Fruit fly (Drosophila melanogaster) whole organism, pupa: ENCODE measurements around the gene CG32055.
A peak's percentile ranks its signal among the peaks of the same experiment; 100 is the strongest.

ENCODE experiments used
- CG10348 ChIP-seq: fragments of 200-800 bp; sonication (Bioruptor generic); IDR thresholded peaks from 2 replicates; pipeline ENCODE4 v1.3.6; 2022; ENCODE audit warnings: missing biosample characterization, missing genetic modification characterization
- CG12605 ChIP-seq: fragments of 200-800 bp; sonication (Bioruptor generic); IDR thresholded peaks from 2 replicates; pipeline ENCODE4 v1.3.6; 2022; ENCODE audit warnings: missing biosample characterization, missing genetic modification characterization
- CG13204 ChIP-seq: fragments of 200-800 bp; sonication (Bioruptor generic); optimal IDR thresholded peaks from 2 replicates; lab custom pipeline; 2018; ENCODE audit warnings: missing biosample characterization, mild to moderate bottlenecking, missing genetic modification characterization, moderate library complexity
- CG14655 ChIP-seq: fragments of 200-800 bp; sonication (Bioruptor generic); optimal IDR thresholded peaks from 3 replicates; lab custom pipeline; 2017; ENCODE audit warnings: mild to moderate bottlenecking, missing biosample characterization, missing genetic modification reagents, missing genetic modification characterization
- CG15710 ChIP-seq: fragments of 200-800 bp; sonication (Bioruptor generic); optimal IDR thresholded peaks from 2 replicates; lab custom pipeline; 2018; ENCODE audit warnings: missing biosample characterization, mild to moderate bottlenecking, missing genetic modification characterization, moderate library complexity
- CG17806 ChIP-seq: fragments of 200-800 bp; sonication (Bioruptor generic); optimal IDR thresholded peaks from 2 replicates; lab custom pipeline; 2018; ENCODE audit warnings: missing biosample characterization, mild to moderate bottlenecking, missing genetic modification characterization, moderate library complexity
- CG32121 ChIP-seq: fragments of 200-800 bp; sonication (Bioruptor generic); IDR thresholded peaks from 2 replicates; pipeline ENCODE4 v1.3.6; 2022; ENCODE audit warnings: missing biosample characterization, missing genetic modification characterization
- CG34367 ChIP-seq: fragments of 200-800 bp; sonication (Bioruptor generic); optimal IDR thresholded peaks from 2 replicates; lab custom pipeline; 2018; ENCODE audit warnings: missing biosample characterization, mild to moderate bottlenecking, missing genetic modification characterization
- CG4496 ChIP-seq: fragments of 200-800 bp; sonication (Bioruptor generic); IDR thresholded peaks from 3 replicates; pipeline ENCODE4 v1.3.6; 2022; ENCODE audit warnings: missing biosample characterization, missing genetic modification characterization
- CG8159 ChIP-seq: fragments of 200-800 bp; sonication (Bioruptor generic); optimal IDR thresholded peaks from 3 replicates; lab custom pipeline; 2018; ENCODE audit warnings: missing biosample characterization, mild to moderate bottlenecking, missing genetic modification characterization, moderate library complexity
- CG8301 ChIP-seq: fragments of 200-800 bp; sonication (Bioruptor generic); optimal IDR thresholded peaks from 2 replicates; lab custom pipeline; 2018; ENCODE audit warnings: missing biosample characterization, mild to moderate bottlenecking, missing genetic modification characterization
- CG9948 ChIP-seq: fragments of 200-800 bp; sonication (Bioruptor generic); optimal IDR thresholded peaks from 2 replicates; lab custom pipeline; 2018; ENCODE audit warnings: missing biosample characterization, mild to moderate bottlenecking, missing genetic modification characterization, moderate library complexity
- D1 ChIP-seq: fragments of 200-800 bp; sonication (Bioruptor generic); optimal IDR thresholded peaks from 2 replicates; lab custom pipeline; 2018; ENCODE audit warnings: missing biosample characterization, mild to moderate bottlenecking, missing genetic modification characterization, moderate library complexity
- EcR ChIP-seq: fragments of 200-800 bp; sonication (Bioruptor generic); optimal IDR thresholded peaks from 3 replicates; lab custom pipeline; 2019; ENCODE audit warnings: missing biosample characterization, missing genetic modification characterization, mild to moderate bottlenecking, moderate library complexity, missing genetic modification reagents
- Ets98B ChIP-seq: fragments of 200-800 bp; sonication (Bioruptor generic); IDR thresholded peaks from 2 replicates; pipeline ENCODE4 v1.3.6; 2022; ENCODE audit warnings: missing biosample characterization, missing genetic modification characterization
- Pif1A ChIP-seq: fragments of 200-800 bp; sonication (Bioruptor generic); optimal IDR thresholded peaks from 3 replicates; lab custom pipeline; 2016; ENCODE audit warnings: missing biosample characterization, missing genetic modification characterization
- Pif1B ChIP-seq: fragments of 200-800 bp; sonication (Bioruptor generic); optimal IDR thresholded peaks from 3 replicates; lab custom pipeline; 2016; ENCODE audit warnings: missing biosample characterization, missing genetic modification characterization
- Snoo ChIP-seq: fragments of 200-800 bp; sonication (Bioruptor generic); optimal IDR thresholded peaks from 3 replicates; lab custom pipeline; 2017; ENCODE audit warnings: missing biosample characterization, mild to moderate bottlenecking, missing genetic modification characterization, inconsistent platforms
- fd96Ca ChIP-seq: fragments of 200-800 bp; sonication (Bioruptor generic); IDR thresholded peaks from 3 replicates; pipeline ENCODE4 v1.3.6; 2022; ENCODE audit warnings: missing biosample characterization, missing genetic modification characterization
- gl ChIP-seq: fragments of 200-800 bp; sonication (Bioruptor generic); optimal IDR thresholded peaks from 2 replicates; lab custom pipeline; 2018; ENCODE audit warnings: missing biosample characterization, mild to moderate bottlenecking, missing genetic modification characterization
- rn ChIP-seq: fragments of 200-800 bp; sonication (Bioruptor generic); IDR thresholded peaks from 2 replicates; pipeline ENCODE4 v1.3.6; 2022; ENCODE audit warnings: missing biosample characterization, missing genetic modification characterization

The CG32055 gene

dm6 chr3L:10220064-10220463 is at the start of gene CG32055:
TSS of gene CG32055 (minus strand) at chr3L:10220164.
- no peak for TF ChIP-seq Pif1A
- no peak for TF ChIP-seq Snoo (tag; lab: Kevin White, UChicago)
- no peak for TF ChIP-seq gl
- no peak for TF ChIP-seq CG10348 (GFP tag; lab: Robert Waterston, UW)
- TF ChIP-seq CG8159 (tag; lab: Kevin White, UChicago) = no peak
- no peak for TF ChIP-seq fd96Ca (GFP tag; lab: Robert Waterston, UW)
- TF ChIP-seq D1 = no peak
- TF ChIP-seq Ets98B (GFP tag; lab: Robert Waterston, UW) = no peak
- TF ChIP-seq CG12605 (GFP tag; lab: Robert Waterston, UW) = no peak
- no peak for TF ChIP-seq CG13204 (GFP tag; lab: Kevin White, UChicago)

DNA sequence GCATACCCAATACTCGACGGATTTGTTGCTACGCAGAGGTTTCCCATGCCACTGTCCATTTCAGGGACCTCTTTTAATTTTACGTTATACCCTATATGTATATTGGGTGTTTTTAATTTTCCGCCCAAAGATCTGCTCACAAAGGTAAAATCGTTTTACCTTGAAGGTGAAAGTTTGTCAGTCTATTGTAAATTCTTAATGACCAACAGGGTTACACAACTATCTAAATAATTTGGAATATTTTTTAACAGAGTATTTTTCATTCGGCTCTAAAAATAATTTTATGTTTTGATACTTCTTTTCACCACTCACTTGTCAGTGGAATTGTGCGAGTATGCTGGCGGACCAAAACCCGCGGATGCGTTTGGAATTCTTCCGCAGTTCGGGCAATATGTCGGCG is 47.6 kb upstream of the CG32055 start:
- TF ChIP-seq EcR (no peak), CG8301 (no peak), gl (no peak), CG9948 (tag; lab: Kevin White, UChicago) (peak; percentile 5), Snoo (tag; lab: Kevin White, UChicago) (peak; percentile 49), Pif1B (GFP tag; lab: Kevin White, UChicago) (no peak), CG4496 (GFP tag; lab: Robert Waterston, UW) (no peak), CG8159 (tag; lab: Kevin White, UChicago) (peak; percentile 38), CG12605 (GFP tag; lab: Robert Waterston, UW) (no peak), CG13204 (GFP tag; lab: Kevin White, UChicago) (no peak), D1 (no peak), CG10348 (GFP tag; lab: Robert Waterston, UW) (no peak), CG32121 (no peak), Ets98B (GFP tag; lab: Robert Waterston, UW) (no peak), CG17806 (tag; lab: Kevin White, UChicago) (peak; percentile 33), Pif1A (no peak), fd96Ca (GFP tag; lab: Robert Waterston, UW) (no peak), CG15710 (peak; percentile 28), CG14655 (GFP tag; lab: Kevin White, UChicago) (no peak), CG34367 (tag; lab: Kevin White, UChicago) (no peak), rn (no peak)

DNA sequence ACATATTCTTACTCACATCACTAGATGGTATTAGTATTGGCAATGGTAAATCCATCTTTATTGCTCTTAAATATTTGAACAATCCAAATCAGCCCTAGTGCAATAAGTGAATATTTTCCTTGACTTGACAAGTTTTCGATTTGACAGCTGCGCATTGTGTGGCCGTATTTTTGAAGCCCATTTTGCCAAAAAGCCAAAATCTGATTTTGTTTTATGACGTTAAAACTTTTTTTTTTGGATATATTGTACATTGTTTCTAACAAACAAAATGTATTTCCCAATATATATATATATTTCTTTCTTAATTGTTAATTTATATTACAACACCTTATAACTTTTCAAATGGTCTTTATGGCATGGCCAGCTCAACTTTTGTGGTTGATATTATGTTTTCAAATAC is 47.0 kb upstream of the CG32055 start, which contains the start of gene can:
Gene can, minus strand, starts transcription at position 101 of the 400 bp plus-strand sequence.
- TF ChIP-seq CG14655 (GFP tag; lab: Kevin White, UChicago) = no peak

dm6 chr3L:10262827-10263226 is 42.9 kb upstream of the CG32055 start:
- TF ChIP-seq CG8159 (tag; lab: Kevin White, UChicago) (peak; percentile 66), CG15710 (peak; percentile 54), Snoo (tag; lab: Kevin White, UChicago) (peak; percentile 25), Pif1B (GFP tag; lab: Kevin White, UChicago) (no peak), CG9948 (tag; lab: Kevin White, UChicago) (peak; percentile 48), CG13204 (GFP tag; lab: Kevin White, UChicago) (no peak), CG17806 (tag; lab: Kevin White, UChicago) (peak; percentile 52), CG14655 (GFP tag; lab: Kevin White, UChicago) (peak; percentile 9)

DNA sequence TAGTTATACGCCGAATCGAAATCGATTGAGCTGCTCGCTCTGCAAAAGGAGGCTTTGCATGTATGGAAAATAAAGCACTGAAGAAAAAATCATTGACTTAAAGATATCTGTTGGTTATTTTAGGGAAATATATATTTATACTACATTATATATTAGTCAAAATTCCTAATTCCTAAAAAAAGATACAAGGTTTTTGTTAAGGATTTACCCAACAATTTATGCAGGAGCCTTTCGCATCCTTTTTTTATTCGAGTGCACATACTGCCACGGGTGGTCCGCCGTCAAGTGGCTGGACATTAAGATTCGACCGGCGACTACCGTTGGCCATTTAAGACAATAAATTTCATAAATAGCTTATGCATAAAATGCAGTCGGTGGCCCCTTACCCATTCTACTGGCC is 41.3 kb upstream of the CG32055 start:
- TF ChIP-seq CG8159 (tag; lab: Kevin White, UChicago) (peak; percentile 3), CG10348 (GFP tag; lab: Robert Waterston, UW) (no peak), CG13204 (GFP tag; lab: Kevin White, UChicago) (no peak), Snoo (tag; lab: Kevin White, UChicago) (peak; percentile 29), CG15710 (no peak), CG9948 (tag; lab: Kevin White, UChicago) (no peak), CG12605 (GFP tag; lab: Robert Waterston, UW) (no peak)

- TF ChIP-seq CG10348 (GFP tag; lab: Robert Waterston, UW) (no peak), CG4496 (GFP tag; lab: Robert Waterston, UW) (peak; percentile 41; the same call in 1 of the 3 replicates), rn (no peak), Pif1B (GFP tag; lab: Kevin White, UChicago) (no peak), EcR (peak; percentile 9), CG13204 (GFP tag; lab: Kevin White, UChicago) (peak; percentile 39), CG34367 (tag; lab: Kevin White, UChicago) (no peak)
These were observed 38.8 kb upstream of the CG32055 start for dm6 chr3L:10258738-10259137.

DNA sequence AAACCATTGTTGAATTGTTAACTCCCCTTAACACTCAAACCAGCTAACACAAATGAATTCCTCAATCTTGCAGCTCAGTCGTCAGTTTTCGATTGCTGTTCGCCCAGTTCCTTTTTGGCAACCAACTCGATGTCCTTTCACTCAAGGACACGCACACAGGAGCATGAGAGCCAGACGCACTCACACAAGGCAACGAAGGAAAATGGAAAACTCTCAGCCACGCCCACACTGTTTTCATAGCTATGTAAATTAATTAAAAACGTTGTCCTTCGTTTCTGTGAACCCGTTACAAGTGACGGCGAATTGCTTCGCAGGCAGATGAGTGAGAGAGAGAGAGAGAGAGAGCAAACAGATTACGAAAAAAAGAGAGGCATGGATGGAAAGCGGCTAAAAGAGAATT is 34.2 kb upstream of the CG32055 start:
- TF ChIP-seq EcR (no peak), CG8301 (no peak), Ets98B (GFP tag; lab: Robert Waterston, UW) (no peak), CG17806 (tag; lab: Kevin White, UChicago) (no peak), CG34367 (tag; lab: Kevin White, UChicago) (no peak), gl (no peak), CG13204 (GFP tag; lab: Kevin White, UChicago) (no peak), CG10348 (GFP tag; lab: Robert Waterston, UW) (no peak), Pif1B (GFP tag; lab: Kevin White, UChicago) (no peak), Pif1A (no peak), CG12605 (GFP tag; lab: Robert Waterston, UW) (no peak), CG9948 (tag; lab: Kevin White, UChicago) (no peak), fd96Ca (GFP tag; lab: Robert Waterston, UW) (no peak), D1 (no peak), Snoo (tag; lab: Kevin White, UChicago) (no peak), CG8159 (tag; lab: Kevin White, UChicago) (no peak), CG4496 (GFP tag; lab: Robert Waterston, UW) (no peak), CG14655 (GFP tag; lab: Kevin White, UChicago) (no peak)
